Fruit fly (Drosophila melanogaster) whole organism, adult: Measurements from ENCODE around the gene Snx6.

ENCODE experiments used
- CG11617 ChIP-seq: fragments of 200-800 bp; sonication (Bioruptor generic); optimal IDR thresholded peaks from 2 replicates; lab custom pipeline; 2017; ENCODE audit warnings: mild to moderate bottlenecking, missing biosample characterization, missing genetic modification reagents, missing genetic modification characterization
- CG14711 ChIP-seq: fragments of 200-800 bp; sonication (Bioruptor generic); optimal IDR thresholded peaks from 2 replicates; lab custom pipeline; 2018; ENCODE audit warnings: missing biosample characterization, mild to moderate bottlenecking, missing genetic modification characterization, moderate library complexity
- Crg-1 ChIP-seq: fragments of 200-800 bp; sonication (Bioruptor generic); optimal IDR thresholded peaks from 2 replicates; lab custom pipeline; 2016; ENCODE audit warnings: missing biosample characterization, missing genetic modification characterization
- Hr96 ChIP-seq: fragments of 200-800 bp; sonication (Bioruptor generic); optimal IDR thresholded peaks from 2 replicates; lab custom pipeline; 2016; ENCODE audit warnings: missing biosample characterization, missing genetic modification characterization
- bab1 ChIP-seq: fragments of 200-800 bp; sonication (Bioruptor generic); optimal IDR thresholded peaks from 3 replicates; lab custom pipeline; 2019; ENCODE audit warnings: missing biosample characterization, mild to moderate bottlenecking, missing genetic modification characterization, moderate library complexity
- kay ChIP-seq: fragments of 200-800 bp; sonication (Bioruptor generic); peaks from one replicate; lab custom pipeline; 2016; ENCODE audit warnings: missing biosample characterization, missing genetic modification characterization, borderline replicate concordance
- ovo ChIP-seq: fragments of 200-800 bp; sonication (Bioruptor generic); optimal IDR thresholded peaks from 2 replicates; lab custom pipeline; 2016; ENCODE audit warnings: missing biosample characterization, missing genetic modification characterization
- toe ChIP-seq: fragments of 200-800 bp; sonication (Bioruptor generic); optimal IDR thresholded peaks from 2 replicates; lab custom pipeline; 2016; ENCODE audit warnings: missing biosample characterization, missing genetic modification characterization

- TF ChIP-seq Hr96 (GFP tag; lab: Kevin White, UChicago) = no peak
- TF ChIP-seq CG14711 (tag; lab: Kevin White, UChicago) = no peak
- TF ChIP-seq kay (GFP tag; lab: Kevin White, UChicago) = no peak
- TF ChIP-seq ovo (GFP tag; lab: Kevin White, UChicago) = no peak
- TF ChIP-seq toe (GFP tag; lab: Kevin White, UChicago) = no peak
- TF ChIP-seq CG11617 = no peak
- no peak for TF ChIP-seq Crg-1 (GFP tag; lab: Kevin White, UChicago)
- no peak for TF ChIP-seq bab1 (GFP tag; lab: Kevin White, UChicago)
Measured at dm6 chr2L:8242186-8242585, 21.6 kb upstream of the Snx6 start, which contains the start of gene CG14277.
